Worm (Caenorhabditis elegans) whole organism, young adult: ENCODE results near the gene tnt-3.

ENCODE experiments used
- B0035.1 ChIP-seq: sonication (generic microtip); optimal IDR thresholded peaks from 2 replicates; lab custom pipeline; 2016; ENCODE audit warnings: missing genetic modification characterization, mild to moderate bottlenecking, missing compliant biosample characterization, missing genotype, missing genetic modification reagents
- B0261.1 ChIP-seq: sonication (generic microtip); optimal IDR thresholded peaks from 2 replicates; lab custom pipeline; 2016; ENCODE audit warnings: mild to moderate bottlenecking, missing genetic modification characterization, moderate library complexity, missing compliant biosample characterization
- C17E4.6 ChIP-seq: fragments of 200-800 bp; sonication (Bioruptor generic); IDR thresholded peaks from 2 replicates; pipeline ENCODE4 v1.3.6; 2022; ENCODE audit warnings: missing genetic modification reagents, missing genetic modification characterization, missing compliant biosample characterization
- D2030.7 ChIP-seq: fragments of 200-800 bp; sonication (Bioruptor generic); IDR thresholded peaks from 2 replicates; pipeline ENCODE4 v1.3.6; 2022; ENCODE audit warnings: missing genetic modification reagents, missing genetic modification characterization, missing compliant biosample characterization
- F49E8.2 ChIP-seq: sonication (generic microtip); optimal IDR thresholded peaks from 3 replicates; lab custom pipeline; 2017; ENCODE audit warnings: missing genetic modification characterization, mild to moderate bottlenecking, missing compliant biosample characterization, antibody characterized with exemption, moderate library complexity; ENCODE audit not compliant: insufficient read depth
- F57C9.4 ChIP-seq: sonication (generic microtip); optimal IDR thresholded peaks from 2 replicates; lab custom pipeline; 2017; ENCODE audit warnings: mild to moderate bottlenecking, missing genetic modification characterization, missing compliant biosample characterization
- Y56A3A.18 ChIP-seq: fragments of 200-800 bp; sonication (Bioruptor generic); IDR thresholded peaks from 2 replicates; pipeline ENCODE4 v1.3.6; 2022; ENCODE audit warnings: missing genetic modification reagents, missing genetic modification characterization, missing compliant biosample characterization
- akir-1 ChIP-seq: fragments of 200-800 bp; sonication (Bioruptor generic); optimal IDR thresholded peaks from 2 replicates; lab custom pipeline; 2018; ENCODE audit warnings: mild to moderate bottlenecking, missing genetic modification characterization, moderate library complexity, missing compliant biosample characterization
- ama-1 ChIP-seq, 3 experiments: fragments of 150-350 bp in 1 of 3; sonication (generic microtip) in 2 of 3; optimal IDR thresholded peaks; 2 replicates each; lab custom pipeline; 2014 to 2018; ENCODE audit warnings: missing biosample characterization in 2 of 3, missing genetic modification characterization in 2 of 3, missing genetic modification reagents in 2 of 3
- attf-6 ChIP-seq: fragments of 200-800 bp; sonication (Bioruptor generic); IDR thresholded peaks from 2 replicates; pipeline ENCODE4 v1.3.6; 2022; ENCODE audit warnings: missing genetic modification reagents, missing genetic modification characterization, missing compliant biosample characterization
- cebp-2 ChIP-seq: fragments of 200-800 bp; sonication (Bioruptor generic); IDR thresholded peaks from 2 replicates; pipeline ENCODE4 v1.3.6; 2022; ENCODE audit warnings: missing genetic modification characterization, missing compliant biosample characterization
- die-1 ChIP-seq: sonication (generic microtip); optimal IDR thresholded peaks from 2 replicates; lab custom pipeline; 2016; ENCODE audit warnings: missing genotype, mild to moderate bottlenecking, missing genetic modification characterization, missing compliant biosample characterization
- dpff-1 ChIP-seq: sonication (generic microtip); optimal IDR thresholded peaks from 2 replicates; lab custom pipeline; 2017; ENCODE audit warnings: mild to moderate bottlenecking, missing genetic modification characterization, missing compliant biosample characterization
- dpl-1 ChIP-seq: fragments of 150-350 bp; optimal IDR thresholded peaks from 2 replicates; lab custom pipeline; 2014; ENCODE audit warnings: missing biosample characterization, missing genetic modification reagents, missing genetic modification characterization
- egl-18 ChIP-seq: fragments of 200-800 bp; sonication (Bioruptor generic); IDR thresholded peaks from 2 replicates; pipeline ENCODE4 v1.3.6; 2022; ENCODE audit warnings: missing genetic modification reagents, missing genetic modification characterization, missing compliant biosample characterization
- ekl-4 ChIP-seq: fragments of 200-800 bp; sonication (Bioruptor generic); IDR thresholded peaks from 2 replicates; pipeline ENCODE4 v1.3.6; 2022; ENCODE audit warnings: missing genetic modification reagents, missing genetic modification characterization, missing compliant biosample characterization
- ets-4 ChIP-seq: fragments of 200-800 bp; sonication (Bioruptor generic); optimal IDR thresholded peaks from 2 replicates; lab custom pipeline; 2018; ENCODE audit warnings: mild to moderate bottlenecking, missing genetic modification characterization, missing compliant biosample characterization
- him-1 ChIP-seq: sonication (generic microtip); optimal IDR thresholded peaks from 2 replicates; lab custom pipeline; 2016; ENCODE audit warnings: missing genotype, missing genetic modification reagents, missing genetic modification characterization, missing compliant biosample characterization
- hmg-20 ChIP-seq: fragments of 200-800 bp; sonication (Bioruptor generic); IDR thresholded peaks from 2 replicates; pipeline ENCODE4 v1.3.6; 2022; ENCODE audit warnings: missing genetic modification reagents, missing genetic modification characterization, missing compliant biosample characterization
- lin-26 ChIP-seq: fragments of 200-800 bp; sonication (Bioruptor generic); IDR thresholded peaks from 2 replicates; pipeline ENCODE4 v1.3.6; 2022; ENCODE audit warnings: missing genetic modification reagents, missing genetic modification characterization, missing compliant biosample characterization
- lin-40 ChIP-seq: sonication (generic microtip); optimal IDR thresholded peaks from 2 replicates; lab custom pipeline; 2016; ENCODE audit warnings: missing genetic modification characterization, mild to moderate bottlenecking, missing compliant biosample characterization, missing genotype, missing genetic modification reagents
- lir-1 ChIP-seq: fragments of 200-800 bp; sonication (Bioruptor generic); conservative IDR thresholded peaks from 2 replicates; pipeline ENCODE4 v1.3.6; 2022; ENCODE audit warnings: missing genetic modification reagents, missing genetic modification characterization, missing compliant biosample characterization
- madf-10 ChIP-seq: sonication (generic microtip); optimal IDR thresholded peaks from 2 replicates; lab custom pipeline; 2016; ENCODE audit warnings: mild to moderate bottlenecking, missing genetic modification characterization, missing compliant biosample characterization
- madf-8 ChIP-seq: fragments of 200-800 bp; sonication (Bioruptor generic); conservative IDR thresholded peaks from 2 replicates; pipeline ENCODE4 v1.3.6; 2022; ENCODE audit warnings: missing genetic modification reagents, missing genetic modification characterization, missing compliant biosample characterization
- mxl-1 ChIP-seq: sonication (generic microtip); optimal IDR thresholded peaks from 2 replicates; lab custom pipeline; 2016; ENCODE audit warnings: missing genetic modification characterization, missing compliant biosample characterization
- nfya-2 ChIP-seq: fragments of 200-800 bp; sonication (Bioruptor generic); IDR thresholded peaks from 2 replicates; pipeline ENCODE4 v1.3.6; 2022; ENCODE audit warnings: missing genetic modification reagents, missing genetic modification characterization, missing compliant biosample characterization
- nhr-80 ChIP-seq: sonication (generic microtip); optimal IDR thresholded peaks from 2 replicates; lab custom pipeline; 2016; ENCODE audit warnings: missing genetic modification characterization, missing compliant biosample characterization
- nhr-90 ChIP-seq: sonication (generic microtip); optimal IDR thresholded peaks from 2 replicates; lab custom pipeline; 2016; ENCODE audit warnings: missing genotype, mild to moderate bottlenecking, missing genetic modification characterization, missing compliant biosample characterization
- pbrm-1 ChIP-seq: fragments of 200-800 bp; sonication (Bioruptor generic); IDR thresholded peaks from 2 replicates; pipeline ENCODE4 v1.3.6; 2022; ENCODE audit warnings: missing genetic modification reagents, missing genetic modification characterization, missing compliant biosample characterization
- rcor-1 ChIP-seq: fragments of 200-800 bp; sonication (Bioruptor generic); IDR thresholded peaks from 2 replicates; pipeline ENCODE4 v1.3.6; 2022; ENCODE audit warnings: missing genetic modification reagents, missing genetic modification characterization, missing compliant biosample characterization
- rec-8 ChIP-seq, 2 experiments: sonication (generic microtip); optimal IDR thresholded peaks; 2 replicates each; lab custom pipeline; 2016; ENCODE audit warnings: mild to moderate bottlenecking in 2 of 2, missing genetic modification characterization in 2 of 2, missing genetic modification reagents in 2 of 2, missing genotype in 2 of 2, missing biosample characterization in 1 of 2, missing compliant biosample characterization in 1 of 2, moderate library complexity in 1 of 2
- rpc-1 ChIP-seq, 2 experiments: fragments of 150-350 bp in 1 of 2; sonication (generic microtip) in 1 of 2; optimal IDR thresholded peaks; 2 replicates each; lab custom pipeline; 2014 to 2018; ENCODE audit warnings: missing biosample characterization in 1 of 2, missing genetic modification characterization in 1 of 2, missing genetic modification reagents in 1 of 2, missing genotype in 1 of 2
- sea-2 ChIP-seq: fragments of 200-800 bp; sonication (Bioruptor generic); IDR thresholded peaks from 2 replicates; pipeline ENCODE4 v1.3.6; 2022; ENCODE audit warnings: missing genetic modification characterization, missing compliant biosample characterization
- snpc-1.1 ChIP-seq: sonication (generic microtip); optimal IDR thresholded peaks from 2 replicates; lab custom pipeline; 2017; ENCODE audit warnings: missing genetic modification characterization, mild to moderate bottlenecking, missing compliant biosample characterization, antibody characterized with exemption, moderate library complexity, missing genotype, missing genetic modification reagents; ENCODE audit not compliant: insufficient read depth
- snpc-1.3 ChIP-seq: sonication (generic microtip); optimal IDR thresholded peaks from 2 replicates; lab custom pipeline; 2017; ENCODE audit warnings: missing genetic modification characterization, mild to moderate bottlenecking, missing compliant biosample characterization, antibody characterized with exemption, moderate library complexity, missing genotype, missing genetic modification reagents; ENCODE audit not compliant: insufficient read depth
- snpc-3.4 ChIP-seq: sonication (generic microtip); optimal IDR thresholded peaks from 2 replicates; lab custom pipeline; 2017; ENCODE audit warnings: missing genetic modification characterization, mild to moderate bottlenecking, missing compliant biosample characterization, antibody characterized with exemption, moderate library complexity, missing genotype, missing genetic modification reagents
- snpc-4 ChIP-seq, 5 experiments: fragments of 150-350 bp in 1 of 5; sonication (generic microtip) in 4 of 5; optimal IDR thresholded peaks; 2 replicates each; lab custom pipeline; 2014 to 2018; ENCODE audit warnings: missing genetic modification characterization in 5 of 5, missing biosample characterization in 3 of 5, antibody characterized with exemption in 2 of 5, mild to moderate bottlenecking in 2 of 5, missing compliant biosample characterization in 2 of 5, missing genotype in 2 of 5, moderate library complexity in 2 of 5, missing genetic modification reagents in 1 of 5
- tbp1 ChIP-seq: fragments of 200-800 bp; sonication (Bioruptor generic); optimal IDR thresholded peaks from 2 replicates; lab custom pipeline; 2018; ENCODE audit warnings: mild to moderate bottlenecking, missing genetic modification characterization, missing compliant biosample characterization
- tlf-1 ChIP-seq: fragments of 200-800 bp; sonication (Bioruptor generic); optimal IDR thresholded peaks from 2 replicates; lab custom pipeline; 2018; ENCODE audit warnings: mild to moderate bottlenecking, missing genetic modification characterization, missing compliant biosample characterization
- unc-62 ChIP-seq: fragments of 150-350 bp; optimal IDR thresholded peaks from 2 replicates; lab custom pipeline; 2014; ENCODE audit warnings: missing biosample characterization, missing genetic modification reagents, missing genetic modification characterization
- ztf-18 ChIP-seq: sonication (generic microtip); optimal IDR thresholded peaks from 2 replicates; lab custom pipeline; 2016; ENCODE audit warnings: missing genotype, mild to moderate bottlenecking, missing genetic modification characterization, missing compliant biosample characterization
- ztf-25 ChIP-seq: fragments of 200-800 bp; sonication (Bioruptor generic); IDR thresholded peaks from 2 replicates; pipeline ENCODE4 v1.3.6; 2022; ENCODE audit warnings: missing genetic modification reagents, missing genetic modification characterization, missing compliant biosample characterization
- ztf-26 ChIP-seq: sonication (generic microtip); optimal IDR thresholded peaks from 2 replicates; lab custom pipeline; 2017; ENCODE audit warnings: missing genetic modification characterization, missing compliant biosample characterization
- ztf-28 ChIP-seq: fragments of 200-800 bp; sonication (Bioruptor generic); IDR thresholded peaks from 2 replicates; pipeline ENCODE4 v1.3.6; 2022; ENCODE audit warnings: missing genetic modification reagents, missing genetic modification characterization, missing compliant biosample characterization

tnt-3 gene

ce11 chrX:7900180-7900579 lies 44.7 kb downstream of the tnt-3 start (continued):
- no peak for TF ChIP-seq akir-1 (GFP tag; lab: Kevin White, UChicago)

ce11 chrX:7898131-7898530 lies 46.8 kb downstream of the tnt-3 start:
- no peak for TF ChIP-seq attf-6 (GFP tag; lab: Robert Waterston, UW)
- TF ChIP-seq lin-40 (tag; lab: Kevin White, UChicago), result no peak
- TF ChIP-seq egl-18 (GFP tag; lab: Robert Waterston, UW), result no peak
- TF ChIP-seq dpff-1 (tag; lab: Kevin White, UChicago), result no peak
- peak; percentile 18 to 40 for TF ChIP-seq rec-8 (tag; optimal IDR thresholded peaks at IDR 0.05; lab: Kevin White, UChicago)
- no peak for TF ChIP-seq cebp-2
- TF ChIP-seq nfya-2, result no peak
- TF ChIP-seq snpc-3.4, result peak; percentile 61
- no peak for TF ChIP-seq dpl-1 (GFP tag; lab: Kevin White, UChicago)
- peak; percentile 0 for TF ChIP-seq ztf-18
- no peak for TF ChIP-seq madf-8 (GFP tag; lab: Robert Waterston, UW)
- TF ChIP-seq pbrm-1, result peak; percentile 80
- no peak for TF ChIP-seq ets-4 (GFP tag; lab: Kevin White, UChicago)
- TF ChIP-seq B0035.1 (tag; lab: Kevin White, UChicago), result no peak
- TF ChIP-seq snpc-4 (GFP tag; optimal IDR thresholded peaks at IDR 0.05; lab: Kevin White, UChicago), result no peak
- TF ChIP-seq snpc-4 (tag; optimal IDR thresholded peaks at IDR 0.05; lab: Kevin White, UChicago), result peak in 1 of 4 experiments; percentile 61
- no peak for TF ChIP-seq ztf-28 (GFP tag; lab: Robert Waterston, UW)
- TF ChIP-seq hmg-20 (GFP tag; lab: Robert Waterston, UW), result no peak
- TF ChIP-seq sea-2, result no peak
- peak; percentile 63 for TF ChIP-seq die-1 (tag; lab: Kevin White, UChicago)
- peak; percentile 60 for TF ChIP-seq snpc-1.3 (tag; lab: Kevin White, UChicago)
- TF ChIP-seq B0261.1, result peak; percentile 84
- peak; percentile 52 for TF ChIP-seq nhr-90 (tag; lab: Kevin White, UChicago)
- TF ChIP-seq snpc-1.1 (tag; lab: Kevin White, UChicago), result peak; percentile 12
- no peak for TF ChIP-seq akir-1 (GFP tag; lab: Kevin White, UChicago)
- TF ChIP-seq madf-10 (tag; lab: Kevin White, UChicago), result peak; percentile 15
- peak; percentile 36; the same call in 1 of the 2 replicates for TF ChIP-seq D2030.7
- TF ChIP-seq F49E8.2 (tag; lab: Kevin White, UChicago), result peak; percentile 2
- no peak for TF ChIP-seq ama-1 (optimal IDR thresholded peaks at IDR 0.05; lab: Kevin White, UChicago)
- TF ChIP-seq ama-1 (GFP tag; optimal IDR thresholded peaks at IDR 0.05; lab: Kevin White, UChicago), result peak in 1 of 2 experiments; percentile 79
- TF ChIP-seq ekl-4 (GFP tag; lab: Robert Waterston, UW), result 0 out of 2 replicates have a peak, but pooled peaks have one; percentile 24
- TF ChIP-seq mxl-1 (tag; lab: Kevin White, UChicago), result peak; percentile 58
- no peak for TF ChIP-seq nhr-80 (tag; lab: Kevin White, UChicago)
- peak; percentile 68; the same call in 1 of the 2 replicates for TF ChIP-seq Y56A3A.18 (GFP tag; lab: Robert Waterston, UW)
- peak; percentile 60 for TF ChIP-seq him-1 (tag; lab: Kevin White, UChicago)
- no peak for TF ChIP-seq tlf-1
- TF ChIP-seq tbp1 (GFP tag; lab: Kevin White, UChicago), result peak; percentile 93
- peak; percentile 29 for TF ChIP-seq ztf-26
- no peak for TF ChIP-seq unc-62 (GFP tag; lab: Kevin White, UChicago)
- TF ChIP-seq ztf-25 (GFP tag; lab: Robert Waterston, UW), result 0 out of 2 replicates have a peak, but pooled peaks have one; percentile 58
- no peak for TF ChIP-seq C17E4.6 (GFP tag; lab: Robert Waterston, UW)
- peak; percentile 86 for TF ChIP-seq lin-26 (GFP tag; lab: Robert Waterston, UW)
- no peak for TF ChIP-seq F57C9.4 (tag; lab: Kevin White, UChicago)
- peak; percentile 91 for TF ChIP-seq rpc-1 (optimal IDR thresholded peaks at IDR 0.05; lab: Kevin White, UChicago)
- peak; percentile 94 for TF ChIP-seq rpc-1 (tag; optimal IDR thresholded peaks at IDR 0.05; lab: Kevin White, UChicago)
- TF ChIP-seq lir-1, result no peak
- 0 out of 2 replicates have a peak, but pooled peaks have one; percentile 46 for TF ChIP-seq rcor-1 (GFP tag; lab: Robert Waterston, UW)
